Worm (Caenorhabditis elegans) whole organism, midembryonic: ENCODE data around the gene C50E3.12.

Experiments used
- cog-1 ChIP-seq: sonication (generic microtip); optimal IDR thresholded peaks from 2 replicates; lab custom pipeline; 2016; ENCODE audit warnings: missing genetic modification characterization, missing compliant biosample characterization
- flt-1 ChIP-seq: fragments of 200-800 bp; sonication (Bioruptor generic); IDR thresholded peaks from 2 replicates; pipeline ENCODE4 v1.3.6; 2022; ENCODE audit warnings: missing genetic modification characterization, missing compliant biosample characterization
- klf-2 ChIP-seq: fragments of 200-800 bp; sonication (Bioruptor generic); conservative IDR thresholded peaks from 2 replicates; pipeline ENCODE4 v1.3.6; 2022; ENCODE audit warnings: missing genetic modification reagents, missing genetic modification characterization, missing compliant biosample characterization
- med-1 ChIP-seq: sonication (generic microtip); optimal IDR thresholded peaks from 2 replicates; lab custom pipeline; 2017; ENCODE audit warnings: missing genetic modification characterization, mild to moderate bottlenecking, missing compliant biosample characterization, antibody characterized with exemption, missing genetic modification reagents; ENCODE audit not compliant: insufficient read depth
- ztf-23 ChIP-seq: fragments of 200-800 bp; sonication (Bioruptor generic); IDR thresholded peaks from 2 replicates; pipeline ENCODE4 v1.3.6; 2022; ENCODE audit warnings: missing genetic modification reagents, missing genetic modification characterization, missing compliant biosample characterization

- no peak for TF ChIP-seq cog-1 (tag; lab: Kevin White, UChicago)
- no peak for TF ChIP-seq flt-1 (GFP tag; lab: Robert Waterston, UW)
- TF ChIP-seq klf-2 (GFP tag; lab: Robert Waterston, UW) = no peak
- TF ChIP-seq med-1 = no peak
- no peak for TF ChIP-seq ztf-23 (GFP tag; lab: Robert Waterston, UW)
Observed at ce11 chrV:7580378-7580777, 41.5 kb downstream of the C50E3.12 start, which contains the start of gene ets-6.
